Fruit fly (Drosophila melanogaster) whole organism, prepupa: ENCODE data around the gene ninaE.

ENCODE experiments used
- CG10669 ChIP-seq: fragments of 200-800 bp; sonication (Bioruptor generic); optimal IDR thresholded peaks from 3 replicates; lab custom pipeline; 2018; ENCODE audit warnings: missing biosample characterization, mild to moderate bottlenecking, missing genetic modification characterization, moderate library complexity
- CG11762 ChIP-seq: fragments of 200-800 bp; sonication (Bioruptor generic); optimal IDR thresholded peaks from 3 replicates; lab custom pipeline; 2016; ENCODE audit warnings: missing biosample characterization, missing genetic modification characterization; ENCODE audit not compliant: insufficient read depth
- CG11902 ChIP-seq: fragments of 200-800 bp; sonication (Bioruptor generic); optimal IDR thresholded peaks from 3 replicates; lab custom pipeline; 2016; ENCODE audit warnings: missing biosample characterization, missing genetic modification characterization
- CG15336 ChIP-seq: fragments of 200-800 bp; sonication (Bioruptor generic); IDR thresholded peaks from 2 replicates; pipeline ENCODE4 v1.3.6; 2022; ENCODE audit warnings: missing biosample characterization, missing genetic modification characterization
- CG16779 ChIP-seq: fragments of 200-800 bp; sonication (Bioruptor generic); optimal IDR thresholded peaks from 3 replicates; lab custom pipeline; 2017; ENCODE audit warnings: missing biosample characterization, mild to moderate bottlenecking, missing genetic modification characterization
- CG3032 ChIP-seq: fragments of 200-800 bp; optimal IDR thresholded peaks from 2 replicates; lab custom pipeline; 2019; ENCODE audit warnings: missing biosample characterization, mild to moderate bottlenecking, missing genetic modification characterization, moderate library complexity
- CG32006 ChIP-seq: fragments of 200-800 bp; sonication (Bioruptor generic); optimal IDR thresholded peaks from 3 replicates; lab custom pipeline; 2017; ENCODE audit warnings: missing biosample characterization, mild to moderate bottlenecking, missing genetic modification characterization
- CG3919 ChIP-seq: fragments of 200-800 bp; sonication (Bioruptor generic); optimal IDR thresholded peaks from 3 replicates; lab custom pipeline; 2016; ENCODE audit warnings: missing biosample characterization, missing genetic modification characterization
- CG4318 ChIP-seq: fragments of 200-800 bp; sonication (Bioruptor generic); optimal IDR thresholded peaks from 3 replicates; lab custom pipeline; 2017; ENCODE audit warnings: missing biosample characterization, mild to moderate bottlenecking, missing genetic modification characterization
- CG6163 ChIP-seq: fragments of 200-800 bp; sonication (Bioruptor generic); IDR thresholded peaks from 3 replicates; pipeline ENCODE4 v1.3.6; 2022; ENCODE audit warnings: missing biosample characterization, missing genetic modification characterization
- CG6792 ChIP-seq: fragments of 200-800 bp; sonication (Bioruptor generic); optimal IDR thresholded peaks from 3 replicates; lab custom pipeline; 2016; ENCODE audit warnings: missing biosample characterization, missing genetic modification characterization
- CG6808 ChIP-seq: fragments of 200-800 bp; sonication (Bioruptor generic); optimal IDR thresholded peaks from 3 replicates; lab custom pipeline; 2017; ENCODE audit warnings: missing biosample characterization, missing genetic modification characterization, mild to moderate bottlenecking, moderate library complexity, missing genetic modification reagents
- CG6854 ChIP-seq: fragments of 200-800 bp; sonication (Bioruptor generic); optimal IDR thresholded peaks from 2 replicates; lab custom pipeline; 2017; ENCODE audit warnings: missing biosample characterization, mild to moderate bottlenecking, missing genetic modification characterization
- CG7368 ChIP-seq: fragments of 200-800 bp; sonication (Bioruptor generic); optimal IDR thresholded peaks from 3 replicates; lab custom pipeline; 2016; ENCODE audit warnings: missing biosample characterization, missing genetic modification characterization
- CG8319 ChIP-seq: fragments of 200-800 bp; sonication (Bioruptor generic); optimal IDR thresholded peaks from 3 replicates; lab custom pipeline; 2016; ENCODE audit warnings: missing biosample characterization, missing genetic modification characterization
- CG8632 ChIP-seq: fragments of 200-800 bp; sonication (Bioruptor generic); optimal IDR thresholded peaks from 3 replicates; lab custom pipeline; 2016; ENCODE audit warnings: missing biosample characterization, missing genetic modification characterization
- Eip78C ChIP-seq: fragments of 200-800 bp; sonication (Bioruptor generic); peaks from one replicate; lab custom pipeline; 2016; ENCODE audit warnings: missing biosample characterization, missing genetic modification characterization
- Eip93F ChIP-seq: fragments of 200-800 bp; sonication (Bioruptor generic); optimal IDR thresholded peaks from 2 replicates; lab custom pipeline; 2016; ENCODE audit warnings: missing biosample characterization, mild to moderate bottlenecking, missing genetic modification characterization
- Ets96B ChIP-seq: fragments of 200-800 bp; optimal IDR thresholded peaks from 2 replicates; lab custom pipeline; 2019; ENCODE audit warnings: missing biosample characterization, mild to moderate bottlenecking, missing genetic modification characterization, moderate library complexity
- Hr4 ChIP-seq: fragments of 200-800 bp; sonication (Bioruptor generic); optimal IDR thresholded peaks from 3 replicates; lab custom pipeline; 2016; ENCODE audit warnings: missing biosample characterization, missing genetic modification characterization
- Met ChIP-seq: fragments of 200-800 bp; sonication (Bioruptor generic); optimal IDR thresholded peaks from 3 replicates; lab custom pipeline; 2016; ENCODE audit warnings: missing biosample characterization, missing genetic modification characterization
- OdsH ChIP-seq: fragments of 200-800 bp; sonication (Bioruptor generic); optimal IDR thresholded peaks from 3 replicates; lab custom pipeline; 2016; ENCODE audit warnings: missing biosample characterization, missing genetic modification characterization
- Sox102F ChIP-seq: fragments of 200-800 bp; sonication (Bioruptor generic); optimal IDR thresholded peaks from 2 replicates; lab custom pipeline; 2016; ENCODE audit warnings: missing biosample characterization, mild to moderate bottlenecking, missing genetic modification characterization
- Sox14 ChIP-seq: fragments of 200-800 bp; sonication (Bioruptor generic); optimal IDR thresholded peaks from 3 replicates; lab custom pipeline; 2016; ENCODE audit warnings: missing biosample characterization, missing genetic modification characterization
- acj6 ChIP-seq: fragments of 200-800 bp; sonication (Bioruptor generic); optimal IDR thresholded peaks from 3 replicates; lab custom pipeline; 2016; ENCODE audit warnings: missing biosample characterization, missing genetic modification characterization
- cyc ChIP-seq: fragments of 200-800 bp; sonication (Bioruptor generic); optimal IDR thresholded peaks from 3 replicates; lab custom pipeline; 2016; ENCODE audit warnings: missing biosample characterization, missing genetic modification characterization
- dac ChIP-seq: fragments of 200-800 bp; sonication (Bioruptor generic); optimal IDR thresholded peaks from 2 replicates; lab custom pipeline; 2017; ENCODE audit warnings: missing biosample characterization, mild to moderate bottlenecking, missing genetic modification characterization
- dsx ChIP-seq: fragments of 200-800 bp; optimal IDR thresholded peaks from 3 replicates; lab custom pipeline; 2019; ENCODE audit warnings: missing biosample characterization, mild to moderate bottlenecking, missing genetic modification characterization, moderate library complexity; ENCODE audit not compliant: poor library complexity, severe bottlenecking
- esn ChIP-seq: fragments of 200-800 bp; sonication (Bioruptor generic); optimal IDR thresholded peaks from 2 replicates; lab custom pipeline; 2016; ENCODE audit warnings: missing biosample characterization, mild to moderate bottlenecking, missing genetic modification characterization, moderate library complexity
- fd85E ChIP-seq: fragments of 200-800 bp; sonication (Bioruptor generic); optimal IDR thresholded peaks from 3 replicates; lab custom pipeline; 2016; ENCODE audit warnings: missing biosample characterization, missing genetic modification characterization
- lz ChIP-seq: fragments of 200-800 bp; sonication (Bioruptor generic); optimal IDR thresholded peaks from 3 replicates; lab custom pipeline; 2016; ENCODE audit warnings: missing biosample characterization, missing genetic modification characterization
- net ChIP-seq: fragments of 200-800 bp; sonication (Bioruptor generic); optimal IDR thresholded peaks from 3 replicates; lab custom pipeline; 2016; ENCODE audit warnings: missing biosample characterization, missing genetic modification characterization
- salr ChIP-seq, 2 experiments: fragments of 200-800 bp; sonication (Bioruptor generic); optimal IDR thresholded peaks; 3 replicates each; lab custom pipeline; 2016 to 2018; ENCODE audit warnings: missing biosample characterization in 2 of 2, missing genetic modification characterization in 2 of 2, mild to moderate bottlenecking in 1 of 2
- svp ChIP-seq: fragments of 200-800 bp; sonication (Bioruptor generic); peaks from one replicate; lab custom pipeline; 2016; ENCODE audit warnings: missing biosample characterization, missing genetic modification characterization
- vri ChIP-seq: fragments of 200-800 bp; sonication (Bioruptor generic); optimal IDR thresholded peaks from 3 replicates; lab custom pipeline; 2016; ENCODE audit warnings: missing biosample characterization, mild to moderate bottlenecking, missing genetic modification characterization

Gene ninaE

DNA sequence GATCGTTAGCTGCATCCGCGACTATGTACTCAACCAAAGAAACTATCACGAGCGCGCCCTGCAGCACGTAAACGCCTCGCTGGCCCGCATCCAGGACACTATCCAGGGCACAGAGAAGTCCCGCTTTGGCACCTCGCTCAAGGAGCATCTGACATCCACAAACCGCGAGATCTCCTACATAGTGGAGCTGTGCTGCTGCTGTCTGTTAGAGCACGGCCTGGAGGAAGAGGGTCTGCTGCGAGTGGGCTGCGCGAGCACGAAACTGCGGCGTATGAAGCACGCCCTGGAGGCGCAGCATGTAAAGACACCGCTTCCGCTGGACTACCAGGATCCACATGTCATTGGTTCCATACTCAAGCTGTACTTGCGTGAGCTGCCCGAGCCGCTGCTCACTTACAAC lies 23.0 kb upstream of the ninaE start:
- TF ChIP-seq CG6792 (GFP tag; lab: Kevin White, UChicago): no peak
- no peak for TF ChIP-seq CG8632 (GFP tag; lab: Kevin White, UChicago)
- TF ChIP-seq CG8319 (GFP tag; lab: Kevin White, UChicago): no peak
- no peak for TF ChIP-seq net (GFP tag; lab: Kevin White, UChicago)
- no peak for TF ChIP-seq vri
- no peak for TF ChIP-seq lz (GFP tag; lab: Kevin White, UChicago)
- no peak for TF ChIP-seq CG15336
- no peak for TF ChIP-seq CG4318 (GFP tag; lab: Kevin White, UChicago)
- TF ChIP-seq CG11902 (GFP tag; lab: Kevin White, UChicago): no peak
- no peak for TF ChIP-seq cyc (GFP tag; lab: Kevin White, UChicago)
- no peak for TF ChIP-seq Sox102F
- TF ChIP-seq dac: no peak
- no peak for TF ChIP-seq acj6 (GFP tag; lab: Kevin White, UChicago)
- TF ChIP-seq CG10669: no peak
- TF ChIP-seq esn (GFP tag; lab: Kevin White, UChicago): no peak
- TF ChIP-seq fd85E: no peak
- no peak for TF ChIP-seq CG32006 (GFP tag; lab: Kevin White, UChicago)

DNA sequence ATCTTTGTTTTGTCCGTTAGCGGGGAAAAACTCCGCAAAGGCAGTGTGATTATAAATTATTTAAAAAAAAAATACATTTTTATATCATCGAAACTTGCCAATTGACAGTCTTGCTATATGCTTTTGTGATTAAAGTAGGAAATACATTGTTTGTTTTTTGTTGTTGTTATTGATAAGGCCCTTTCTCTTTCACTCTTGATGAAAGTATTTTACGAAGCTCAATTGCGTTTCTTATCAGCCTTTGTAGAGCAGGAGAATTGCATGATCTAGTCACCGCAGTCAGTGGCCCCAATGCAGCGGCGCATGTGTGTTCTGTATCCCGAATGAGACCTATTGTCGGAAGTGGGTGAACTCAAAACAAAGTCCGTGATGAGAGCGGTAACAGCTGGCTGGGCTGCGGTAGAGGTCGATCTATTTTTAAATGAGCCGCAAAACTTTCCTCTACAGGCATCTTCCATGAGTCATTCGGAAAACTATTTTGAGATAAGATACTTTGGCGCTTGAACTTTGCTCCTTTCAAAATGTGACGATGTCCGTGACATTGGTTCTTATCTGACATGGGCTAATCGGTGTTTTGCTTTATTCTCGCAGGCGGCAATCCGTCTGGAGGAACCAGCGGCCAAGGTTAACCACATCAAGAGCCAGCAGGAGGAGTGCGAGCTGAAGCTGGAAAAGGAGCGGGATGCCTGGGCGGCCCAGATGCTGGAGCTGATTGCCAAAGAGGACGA lies 22.5 kb upstream of the ninaE start:
- TF ChIP-seq esn (GFP tag; lab: Kevin White, UChicago) (no peak), vri (peak; percentile 83), Met (GFP tag; lab: Kevin White, UChicago) (no peak), svp (peak; percentile 94), CG32006 (GFP tag; lab: Kevin White, UChicago) (peak; percentile 29), CG6808 (peak; percentile 52), Eip93F (GFP tag; lab: Kevin White, UChicago) (peak; percentile 48), Eip78C (GFP tag; lab: Kevin White, UChicago) (peak; percentile 82), CG6854 (GFP tag; lab: Kevin White, UChicago) (peak; percentile 37), dsx (GFP tag; lab: Kevin White, UChicago) (peak; percentile 2), salr (GFP tag; optimal IDR thresholded peaks at IDR 0.05; lab: Kevin White, UChicago) (no peak)

DNA sequence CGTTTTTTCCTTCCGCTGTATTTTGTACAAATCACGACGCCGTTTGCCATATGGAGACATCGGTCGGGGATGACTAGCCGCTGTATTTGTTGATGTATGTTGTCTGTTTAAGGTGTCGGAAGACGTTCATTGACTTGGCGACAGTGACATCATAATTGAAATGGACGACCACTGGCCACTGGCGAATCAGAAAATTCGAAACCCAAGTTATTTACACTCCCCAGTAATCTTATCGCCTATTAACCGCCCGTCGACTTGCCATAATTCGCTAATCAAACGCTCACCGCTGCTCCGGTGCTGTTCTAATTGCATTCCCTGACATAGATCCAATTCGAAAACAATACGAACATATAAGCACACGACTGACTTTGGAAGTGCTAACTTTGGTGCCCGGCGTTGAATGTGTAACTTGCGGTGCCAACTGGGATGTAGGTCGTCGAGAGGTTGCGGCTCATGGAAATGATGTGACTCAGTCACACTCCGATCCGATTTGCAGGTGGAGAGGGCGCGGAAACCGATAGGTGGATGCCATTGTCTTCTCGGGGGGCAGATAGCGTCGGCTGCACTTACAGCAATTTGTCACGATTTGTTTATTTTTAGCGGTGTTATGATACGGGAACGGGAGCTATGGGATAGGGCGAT lies 21.7 kb upstream of the ninaE start:
- TF ChIP-seq CG32006 (GFP tag; lab: Kevin White, UChicago) (no peak), CG3032 (tag; lab: Kevin White, UChicago) (no peak), Met (GFP tag; lab: Kevin White, UChicago) (no peak), salr (GFP tag; optimal IDR thresholded peaks at IDR 0.05; lab: Kevin White, UChicago) (no peak), Sox14 (peak; percentile 4), CG16779 (tag; lab: Kevin White, UChicago) (no peak), Ets96B (tag; lab: Kevin White, UChicago) (no peak), CG7368 (GFP tag; lab: Kevin White, UChicago) (no peak), CG11762 (GFP tag; lab: Kevin White, UChicago) (no peak), CG3919 (GFP tag; lab: Kevin White, UChicago) (no peak), svp (peak; percentile 79), CG4318 (GFP tag; lab: Kevin White, UChicago) (no peak), OdsH (GFP tag; lab: Kevin White, UChicago) (no peak), Hr4 (GFP tag; lab: Kevin White, UChicago) (no peak), CG6792 (GFP tag; lab: Kevin White, UChicago) (no peak), vri (peak; percentile 62), esn (GFP tag; lab: Kevin White, UChicago) (no peak), CG6163 (0 out of 3 replicates have a peak, but pooled peaks have one; percentile 9), Eip78C (GFP tag; lab: Kevin White, UChicago) (peak; percentile 7)
